Fruit fly (Drosophila melanogaster): Measurements from ENCODE around the gene side-VII.
A peak's percentile ranks its signal among the peaks of the same experiment; 100 is the strongest.

The side-VII gene

dm6 chr3R:9754487-9754886 lies 14.7 kb upstream of the side-VII start, which contains the start of gene Tti1 (continued):
- TF ChIP-seq Awh (GFP tag; IDR thresholded peaks at IDR 0.05) (no peak), al (GFP tag; IDR thresholded peaks at IDR 0.05) (no peak), Xbp1 (GFP tag; optimal IDR thresholded peaks at IDR 0.05) (no peak), Sry-δ (GFP tag; optimal IDR thresholded peaks at IDR 0.05) (peak; percentile 19), PHDP (tag; optimal IDR thresholded peaks at IDR 0.05) (no peak), klu (GFP tag; IDR thresholded peaks at IDR 0.05) (peak; percentile 57; the same call in 1 of the 2 replicates), BEAF-32 (GFP tag; optimal IDR thresholded peaks at IDR 0.05) (peak; percentile 38), CG18476 (GFP tag; optimal IDR thresholded peaks at IDR 0.05) (no peak), CG11085 (GFP tag; IDR thresholded peaks at IDR 0.05) (peak; percentile 9; the same call in 1 of the 2 replicates), Scr (GFP tag; IDR thresholded peaks at IDR 0.05; ENCODE audit: partially characterized antibody) (peak; percentile 42; the same call in 1 of the 2 replicates), CG6791 (GFP tag; IDR thresholded peaks at IDR 0.05; ENCODE audit: partially characterized antibody) (peak; percentile 61; the same call in 2 of the 3 replicates), zen2 (GFP tag; IDR thresholded peaks at IDR 0.05; ENCODE audit: partially characterized antibody) (0 out of 3 replicates have a peak, but pooled peaks have one; percentile 7), CG14860 (GFP tag; IDR thresholded peaks at IDR 0.05; ENCODE audit: partially characterized antibody) (peak; percentile 33; the same call in 1 of the 3 replicates), BtbVII (GFP tag; optimal IDR thresholded peaks at IDR 0.05) (no peak), sim (GFP tag; IDR thresholded peaks at IDR 0.05) (no peak), Sox100B (GFP tag; optimal IDR thresholded peaks at IDR 0.05) (no peak), abd-A (tag; optimal IDR thresholded peaks at IDR 0.05) (no peak), CG43689 (GFP tag; IDR thresholded peaks at IDR 0.05) (no peak), Doc3 (GFP tag; IDR thresholded peaks at IDR 0.05; ENCODE audit: partially characterized antibody) (0 out of 3 replicates have a peak, but pooled peaks have one; percentile 43), CG3163 (GFP tag; optimal IDR thresholded peaks at IDR 0.05) (no peak), HLH4C (GFP tag; IDR thresholded peaks at IDR 0.05; ENCODE audit: partially characterized antibody) (peak; percentile 64), CG3407 (GFP tag; optimal IDR thresholded peaks at IDR 0.05) (no peak), Opbp (GFP tag; IDR thresholded peaks at IDR 0.05; ENCODE audit: partially characterized antibody) (peak; percentile 52; the same call in 1 of the 3 replicates), crp (GFP tag; optimal IDR thresholded peaks at IDR 0.05) (peak; percentile 39 to 91), bab2 (GFP tag; optimal IDR thresholded peaks at IDR 0.05) (no peak), tna (GFP tag; IDR thresholded peaks at IDR 0.05; ENCODE audit: partially characterized antibody) (peak; percentile 36; the same call in 1 of the 2 replicates), stwl (tag; optimal IDR thresholded peaks at IDR 0.05) (no peak), MBD-R2 (GFP tag; IDR thresholded peaks at IDR 0.05) (peak; percentile 84), Dp (GFP tag; optimal IDR thresholded peaks at IDR 0.05) (peak; percentile 86), unc-4 (GFP tag; IDR thresholded peaks at IDR 0.05; ENCODE audit: partially characterized antibody) (0 out of 2 replicates have a peak, but pooled peaks have one; percentile 18), CG9215 (GFP tag; IDR thresholded peaks at IDR 0.05) (no peak), CG4328 (GFP tag; optimal IDR thresholded peaks at IDR 0.05) (no peak), CG10321 (GFP tag; IDR thresholded peaks at IDR 0.05) (no peak), pzg (GFP tag; optimal IDR thresholded peaks at IDR 0.05) (peak; percentile 56), bbx (GFP tag; IDR thresholded peaks at IDR 0.05; ENCODE audit: partially characterized antibody) (peak; percentile 67), CG34224 (GFP tag; IDR thresholded peaks at IDR 0.05; ENCODE audit: partially characterized antibody) (peak; percentile 56; the same call in 2 of the 3 replicates), CG2889 (GFP tag; IDR thresholded peaks at IDR 0.05) (no peak), CG15514 (GFP tag; optimal IDR thresholded peaks at IDR 0.05) (peak; percentile 14), CG13287 (GFP tag; IDR thresholded peaks at IDR 0.05; ENCODE audit: partially characterized antibody) (peak; percentile 73), CG1603 (tag; optimal IDR thresholded peaks at IDR 0.05) (no peak), CG7271 (tag; optimal IDR thresholded peaks at IDR 0.05) (no peak), ind (GFP tag; optimal IDR thresholded peaks at IDR 0.05) (no peak), Neu2 (GFP tag; optimal IDR thresholded peaks at IDR 0.05; ENCODE audit: borderline replicate concordance) (no peak), grau (tag; optimal IDR thresholded peaks at IDR 0.05) (no peak), z (GFP tag; IDR thresholded peaks at IDR 0.05) (no peak), ap (GFP tag; IDR thresholded peaks at IDR 0.05) (no peak), Usf (GFP tag; optimal IDR thresholded peaks at IDR 0.05) (no peak), amos (GFP tag; IDR thresholded peaks at IDR 0.05; ENCODE audit: partially characterized antibody) (peak; percentile 47; the same call in 1 of the 2 replicates)

All from whole organism, embryonic.